Worm (Caenorhabditis elegans) whole organism, dauer: ENCODE results near the gene clec-65.

Experiments
- unc-62 ChIP-seq: sonication (generic microtip); optimal IDR thresholded peaks from 2 replicates; lab custom pipeline; 2017; ENCODE audit warnings: missing biosample characterization, missing genetic modification reagents, missing genetic modification characterization

Gene clec-65

DNA sequence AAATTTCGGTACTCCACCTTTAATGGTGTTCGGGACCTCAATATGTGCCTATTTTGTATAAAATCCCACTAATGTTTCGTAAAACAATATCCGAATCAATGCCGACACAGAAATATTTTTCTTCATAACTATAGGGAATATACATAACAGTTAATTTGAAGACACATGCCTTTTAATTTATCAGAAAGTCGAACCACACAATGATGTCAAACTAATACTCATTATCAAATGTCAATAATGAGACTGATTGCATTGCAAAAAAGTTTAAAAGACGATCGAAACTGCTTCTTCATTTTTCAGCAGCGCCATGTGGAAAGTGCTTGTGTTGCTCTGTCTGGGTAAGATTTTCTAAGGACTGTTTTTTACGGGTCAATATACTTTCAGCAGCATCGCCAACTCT lies at the start of gene clec-65:
Gene clec-65 (plus strand): TSS at position 301 of the 400 bp plus-strand sequence.
- TF ChIP-seq unc-62 (GFP tag; lab: Kevin White, UChicago), result no peak

DNA sequence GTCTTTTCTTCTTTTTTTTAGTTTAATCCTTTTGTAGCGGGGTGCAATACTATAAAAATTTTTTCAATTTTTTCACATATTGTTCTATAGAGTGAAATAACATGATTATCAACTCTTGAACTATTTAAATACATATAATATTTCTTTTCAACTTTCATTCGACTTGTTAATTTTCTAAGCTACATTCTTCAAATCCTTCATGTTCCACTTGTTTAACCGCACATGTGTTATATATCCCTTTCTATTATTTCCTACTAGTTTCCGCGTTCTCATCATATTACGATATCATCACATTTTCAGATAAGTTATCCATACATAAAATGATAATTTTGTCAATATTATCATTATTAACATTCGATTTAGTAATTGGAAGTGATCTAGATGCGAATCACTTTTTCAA lies 45.2 kb upstream of the clec-65 start, which contains the start of gene Y46G5A.29:
Gene Y46G5A.29 (plus strand): TSS at position 301 of the 400 bp plus-strand sequence.
- no peak for TF ChIP-seq unc-62 (GFP tag; lab: Kevin White, UChicago)

DNA sequence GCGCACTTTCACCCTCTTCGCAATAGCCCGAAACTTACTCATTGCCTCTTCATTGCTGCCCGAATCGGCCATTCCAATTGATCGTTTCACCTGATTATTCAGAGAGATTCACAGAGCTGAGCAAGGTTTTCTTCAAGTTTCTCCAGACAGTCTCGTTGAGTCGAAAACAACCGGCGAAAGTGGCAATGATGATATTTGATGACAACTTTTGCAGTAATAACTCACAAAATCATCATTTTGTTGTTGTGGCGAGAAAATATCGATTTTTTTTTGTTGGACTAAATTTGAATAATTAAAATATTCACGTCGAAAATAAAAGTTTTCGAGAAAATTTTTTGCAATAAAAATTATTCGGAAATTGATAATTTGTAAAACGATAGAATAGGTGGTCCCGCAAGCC lies 35.5 kb upstream of the clec-65 start, which contains the start of gene snf-5:
Gene snf-5 (minus strand): TSS at position 182 of the 400 bp plus-strand sequence.
- TF ChIP-seq unc-62 (GFP tag; lab: Kevin White, UChicago), result no peak

DNA sequence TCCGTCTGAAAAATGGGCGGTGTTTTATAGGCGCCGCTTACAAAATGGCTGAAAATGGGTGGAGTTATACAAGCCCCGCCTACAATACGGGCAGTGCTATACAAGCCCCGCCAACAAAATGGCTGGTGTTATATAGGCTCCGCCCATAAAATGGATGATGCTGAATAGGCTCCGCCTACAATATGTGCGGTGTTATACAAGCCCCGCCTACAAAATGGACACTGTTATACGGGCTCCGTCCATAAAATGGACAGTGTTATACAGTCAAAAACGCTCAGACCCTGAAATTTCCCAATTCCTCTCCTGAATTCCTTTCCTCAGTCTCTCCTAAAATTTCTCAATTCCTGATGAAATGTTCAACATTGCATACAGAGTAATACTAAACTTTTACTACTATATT lies 35.0 kb upstream of the clec-65 start:
- TF ChIP-seq unc-62 (GFP tag; lab: Kevin White, UChicago), result no peak

ce11 chrII:12878071-12878668 lies 23.0 kb upstream of the clec-65 start, which contains the start of gene gsy-1:
Gene gsy-1 (minus strand): TSS chrII:12878121.
- TF ChIP-seq unc-62 (GFP tag; lab: Kevin White, UChicago), result no peak

DNA sequence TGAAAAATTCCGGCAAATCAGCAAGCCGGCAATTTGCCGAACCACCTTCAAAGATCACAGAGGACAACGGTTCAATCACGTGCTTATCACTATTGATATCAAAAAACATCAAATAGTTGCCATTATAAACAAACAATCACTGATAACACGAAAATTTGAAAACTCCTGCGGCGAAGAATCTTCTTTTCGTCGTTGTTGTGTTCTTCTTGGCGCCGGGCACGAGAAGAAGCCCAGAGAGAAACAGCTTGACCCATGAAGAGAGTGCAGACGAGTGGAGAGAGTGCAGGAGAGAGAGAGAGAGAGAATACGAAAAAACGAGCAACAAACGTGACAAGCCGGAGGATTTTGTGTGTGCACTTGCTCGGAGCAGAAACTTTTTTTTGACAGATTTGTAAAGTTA lies 22.4 kb upstream of the clec-65 start:
- TF ChIP-seq unc-62 (GFP tag; lab: Kevin White, UChicago), result no peak

ce11 chrII:12879758-12880157 lies 21.4 kb upstream of the clec-65 start:
- TF ChIP-seq unc-62 (GFP tag; lab: Kevin White, UChicago), result no peak

- no peak for TF ChIP-seq unc-62 (GFP tag; lab: Kevin White, UChicago)
Observed at ce11 chrII:12880406-12880805, 20.7 kb upstream of the clec-65 start, which contains the start of gene F35C5.1. Gene F35C5.1 (plus strand): TSS chrII:12880804.

DNA sequence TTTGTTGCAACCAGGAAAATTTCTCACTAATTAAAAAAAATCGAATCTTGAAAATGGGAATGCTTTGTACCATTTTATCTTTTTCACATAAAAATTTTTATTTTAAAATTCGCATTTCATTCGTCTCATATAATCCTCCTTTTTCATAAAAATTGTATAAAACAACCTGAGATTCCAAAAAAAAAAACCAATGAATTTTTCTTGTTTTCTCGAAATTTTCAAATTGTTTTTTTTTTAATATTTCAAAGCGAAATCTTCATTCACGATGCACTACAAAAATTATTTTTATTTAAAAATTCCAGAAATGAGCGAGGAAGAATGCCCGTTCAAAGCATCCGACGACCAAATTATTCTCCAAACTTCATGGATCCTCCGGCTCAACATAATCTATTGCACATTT lies 16.2 kb upstream of the clec-65 start, which contains the start of gene sra-14:
Gene sra-14 (plus strand): TSS at position 301 of the 400 bp plus-strand sequence.
- no peak for TF ChIP-seq unc-62 (GFP tag; lab: Kevin White, UChicago)

DNA sequence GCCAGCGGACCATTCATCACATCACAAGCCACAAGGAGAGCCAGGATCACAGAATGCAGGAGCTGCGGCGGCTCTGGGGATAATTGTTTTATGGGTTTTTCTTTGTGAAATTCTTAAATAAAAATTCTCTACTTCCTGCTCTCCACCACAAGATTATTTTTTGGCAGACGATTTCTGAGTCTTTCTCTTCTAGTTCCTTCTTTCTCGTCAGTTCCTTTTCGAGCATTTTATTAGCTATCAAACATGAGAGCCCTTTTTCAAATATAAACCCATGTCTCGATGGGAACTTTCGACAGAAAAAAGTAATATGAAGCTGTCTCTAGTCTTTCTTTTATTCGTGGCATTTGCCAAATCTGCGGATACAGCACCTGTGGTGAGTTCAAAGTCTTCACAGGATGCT lies 12.7 kb upstream of the clec-65 start, which contains the start of gene F35C5.3:
Gene F35C5.3 (plus strand): TSS at position 301 of the 400 bp plus-strand sequence.
- TF ChIP-seq unc-62 (GFP tag; lab: Kevin White, UChicago), result no peak

ce11 chrII:12892407-12892806 lies 8.7 kb upstream of the clec-65 start:
- no peak for TF ChIP-seq unc-62 (GFP tag; lab: Kevin White, UChicago)

DNA sequence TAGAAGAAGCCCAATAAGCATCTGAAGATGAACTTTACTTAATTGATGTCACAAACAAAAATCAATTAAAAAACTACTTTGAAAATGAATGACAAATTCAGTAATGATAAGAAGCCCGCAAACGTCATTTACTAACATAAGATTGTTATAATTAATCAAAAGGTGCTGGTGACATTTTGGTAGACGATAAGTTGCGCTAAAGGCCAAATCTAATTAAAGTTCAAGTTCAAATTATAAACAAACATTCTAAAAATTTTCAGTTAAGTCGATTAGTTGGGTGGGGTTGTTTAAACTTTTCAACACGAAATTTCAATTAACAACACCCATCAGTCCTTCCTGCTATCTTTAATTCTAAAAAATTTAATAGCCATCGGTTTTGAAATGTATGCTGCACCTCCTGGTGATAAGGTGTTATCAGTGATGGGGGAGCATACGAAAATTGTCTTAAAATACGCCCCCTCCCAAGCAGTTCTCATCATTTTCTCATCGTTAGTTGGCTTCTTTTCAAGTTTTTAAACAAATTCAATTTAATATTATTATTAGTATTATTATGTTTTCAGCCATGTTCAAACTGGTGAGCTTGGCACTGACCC lies 6.0 kb upstream of the clec-65 start, which contains the start of the genes clec-62 and clec-63:
Gene clec-62 (minus strand): TSS at position 51 of the 593 bp plus-strand sequence.
Gene clec-63 (plus strand): TSS at position 561 of the 593 bp plus-strand sequence.
- TF ChIP-seq unc-62 (GFP tag; lab: Kevin White, UChicago), result no peak

DNA sequence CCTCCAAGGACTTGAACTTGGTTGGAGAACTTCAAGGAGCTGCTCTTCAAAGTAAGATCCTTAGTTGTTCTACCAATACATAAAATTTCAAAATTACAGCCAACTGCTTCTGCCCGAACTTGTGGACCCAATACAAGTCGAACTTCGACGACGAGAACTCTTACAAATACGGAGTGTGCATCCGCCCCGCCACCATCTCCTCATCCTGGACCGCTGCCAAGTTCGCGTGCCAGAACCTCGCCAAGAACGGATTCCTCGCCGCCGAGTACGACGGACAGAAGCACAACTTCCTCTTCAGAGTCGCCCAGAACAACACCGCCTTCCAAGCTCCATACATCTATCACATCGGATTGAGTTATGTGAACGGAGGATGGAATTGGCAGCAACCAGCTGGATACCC lies 4.5 kb upstream of the clec-65 start:
- no peak for TF ChIP-seq unc-62 (GFP tag; lab: Kevin White, UChicago)

ce11 chrII:12897361-12897760 lies 3.8 kb upstream of the clec-65 start:
- TF ChIP-seq unc-62 (GFP tag; lab: Kevin White, UChicago), result no peak

- no peak for TF ChIP-seq unc-62 (GFP tag; lab: Kevin White, UChicago)
Observed at ce11 chrII:12897942-12898341, 3.2 kb upstream of the clec-65 start, which contains the start of gene clec-64. Gene clec-64 (plus strand): TSS chrII:12898242.

DNA sequence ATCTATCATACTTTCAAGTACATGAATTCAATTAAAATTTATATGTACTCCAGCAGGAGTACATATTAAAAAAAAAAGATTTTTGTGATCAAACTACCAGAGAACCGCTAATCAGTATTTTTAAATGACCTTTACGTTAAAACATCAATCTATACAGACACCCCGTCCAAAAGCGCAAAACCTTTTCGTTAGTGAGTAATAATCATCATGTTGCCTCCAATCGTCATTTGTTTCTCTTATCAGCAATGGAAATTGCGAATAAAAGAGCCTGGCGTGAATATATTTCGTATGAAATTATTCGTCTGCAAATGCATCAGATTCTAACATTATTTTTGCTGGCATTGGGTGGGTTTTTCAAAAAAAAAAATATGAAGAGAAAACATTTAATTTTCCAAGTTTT lies 3.0 kb downstream of the clec-65 start, which contains the start of gene clec-66:
Gene clec-66 (plus strand): TSS at position 225 of the 400 bp plus-strand sequence.
- no peak for TF ChIP-seq unc-62 (GFP tag; lab: Kevin White, UChicago)
